Fruit fly (Drosophila melanogaster) whole organism, embryonic: ENCODE measurements around the gene HDAC6.

Experiments
- Atf6 ChIP-seq: fragments of 200-800 bp; sonication (Bioruptor generic); IDR thresholded peaks from 2 replicates; pipeline ENCODE4 v1.3.6; 2022; ENCODE audit warnings: missing biosample characterization, missing genetic modification characterization
- Bgb ChIP-seq: fragments of 200-800 bp; sonication (Bioruptor generic); IDR thresholded peaks from 2 replicates; pipeline ENCODE4 v1.3.6; 2022; ENCODE audit warnings: missing biosample characterization, missing genetic modification characterization; ENCODE audit not compliant: partially characterized antibody
- CG10274 ChIP-seq: fragments of 200-800 bp; sonication (Bioruptor generic); optimal IDR thresholded peaks from 3 replicates; lab custom pipeline; 2017; ENCODE audit warnings: missing biosample characterization, mild to moderate bottlenecking, missing genetic modification characterization
- CG12104 ChIP-seq: fragments of 200-800 bp; sonication (Bioruptor generic); optimal IDR thresholded peaks from 3 replicates; lab custom pipeline; 2016; ENCODE audit warnings: missing biosample characterization, missing genetic modification characterization
- CG12659 ChIP-seq: fragments of 200-800 bp; sonication (Bioruptor generic); optimal IDR thresholded peaks from 3 replicates; lab custom pipeline; 2017; ENCODE audit warnings: mild to moderate bottlenecking, missing biosample characterization, missing genetic modification reagents, missing genetic modification characterization
- CG12942 ChIP-seq: fragments of 200-800 bp; sonication (Bioruptor generic); optimal IDR thresholded peaks from 3 replicates; lab custom pipeline; 2016; ENCODE audit warnings: missing biosample characterization, missing genetic modification characterization
- CG13123 ChIP-seq: fragments of 200-800 bp; sonication (Bioruptor generic); optimal IDR thresholded peaks from 2 replicates; lab custom pipeline; 2016; ENCODE audit warnings: missing biosample characterization, missing genetic modification characterization
- CG14014 ChIP-seq: fragments of 200-800 bp; sonication (Bioruptor generic); IDR thresholded peaks from 2 replicates; pipeline ENCODE4 v1.3.6; 2022; ENCODE audit warnings: missing biosample characterization, missing genetic modification characterization
- CG14860 ChIP-seq: fragments of 200-800 bp; sonication (Bioruptor generic); IDR thresholded peaks from 3 replicates; pipeline ENCODE4 v1.3.6; 2022; ENCODE audit warnings: missing biosample characterization, missing genetic modification characterization; ENCODE audit not compliant: partially characterized antibody
- CG15514 ChIP-seq: fragments of 200-800 bp; sonication (Bioruptor generic); optimal IDR thresholded peaks from 3 replicates; lab custom pipeline; 2017; ENCODE audit warnings: missing biosample characterization, missing genetic modification characterization, mild to moderate bottlenecking, moderate library complexity, missing genetic modification reagents
- CG1603 ChIP-seq: fragments of 200-800 bp; sonication (Bioruptor generic); optimal IDR thresholded peaks from 2 replicates; lab custom pipeline; 2019; ENCODE audit warnings: missing biosample characterization, mild to moderate bottlenecking, missing genetic modification characterization, moderate library complexity
- CG17186 ChIP-seq: fragments of 200-800 bp; sonication (Bioruptor generic); optimal IDR thresholded peaks from 3 replicates; lab custom pipeline; 2017; ENCODE audit warnings: missing biosample characterization, missing genetic modification reagents, missing genetic modification characterization
- CG2116 ChIP-seq: fragments of 200-800 bp; sonication (Bioruptor generic); optimal IDR thresholded peaks from 3 replicates; lab custom pipeline; 2018; ENCODE audit warnings: missing biosample characterization, mild to moderate bottlenecking, missing genetic modification characterization
- CG30431 ChIP-seq: fragments of 200-800 bp; sonication (Bioruptor generic); optimal IDR thresholded peaks from 2 replicates; lab custom pipeline; 2017; ENCODE audit warnings: missing biosample characterization, missing genetic modification characterization
- CG34224 ChIP-seq: fragments of 200-800 bp; sonication (Bioruptor generic); IDR thresholded peaks from 3 replicates; pipeline ENCODE4 v1.3.6; 2022; ENCODE audit warnings: missing biosample characterization, missing genetic modification characterization; ENCODE audit not compliant: partially characterized antibody
- CG5245 ChIP-seq: fragments of 200-800 bp; sonication (Bioruptor generic); optimal IDR thresholded peaks from 3 replicates; lab custom pipeline; 2016; ENCODE audit warnings: missing biosample characterization, missing genetic modification characterization
- CG7839 ChIP-seq: fragments of 200-800 bp; sonication (Bioruptor generic); optimal IDR thresholded peaks from 3 replicates; lab custom pipeline; 2018; ENCODE audit warnings: missing biosample characterization, mild to moderate bottlenecking, missing genetic modification characterization, moderate library complexity
- CG7928 ChIP-seq: fragments of 200-800 bp; sonication (Bioruptor generic); optimal IDR thresholded peaks from 2 replicates; lab custom pipeline; 2017; ENCODE audit warnings: missing biosample characterization, mild to moderate bottlenecking, missing genetic modification characterization
- CG7987 ChIP-seq: fragments of 200-800 bp; sonication (Bioruptor generic); optimal IDR thresholded peaks from 2 replicates; lab custom pipeline; 2018; ENCODE audit warnings: missing biosample characterization, mild to moderate bottlenecking, missing genetic modification characterization, moderate library complexity
- CG8765 ChIP-seq: fragments of 200-800 bp; sonication (Bioruptor generic); IDR thresholded peaks from 2 replicates; pipeline ENCODE4 v1.3.6; 2022; ENCODE audit warnings: missing biosample characterization, missing genetic modification characterization
- CG9437 ChIP-seq: fragments of 200-800 bp; sonication (Bioruptor generic); optimal IDR thresholded peaks from 2 replicates; lab custom pipeline; 2018; ENCODE audit warnings: missing biosample characterization, mild to moderate bottlenecking, missing genetic modification characterization
- Dad ChIP-seq: fragments of 200-800 bp; sonication (Bioruptor generic); optimal IDR thresholded peaks from 3 replicates; lab custom pipeline; 2016; ENCODE audit warnings: missing biosample characterization, missing genetic modification characterization
- Dp ChIP-seq: fragments of 200-800 bp; sonication (Bioruptor generic); optimal IDR thresholded peaks from 2 replicates; lab custom pipeline; 2018; ENCODE audit warnings: missing biosample characterization, mild to moderate bottlenecking, missing genetic modification characterization, moderate library complexity
- Ets97D ChIP-seq: fragments of 200-800 bp; sonication (Bioruptor generic); optimal IDR thresholded peaks from 3 replicates; lab custom pipeline; 2016; ENCODE audit warnings: missing biosample characterization, missing genetic modification characterization
- Hmr ChIP-seq: fragments of 200-800 bp; sonication (Bioruptor generic); optimal IDR thresholded peaks from 3 replicates; lab custom pipeline; 2017; ENCODE audit warnings: mild to moderate bottlenecking, missing biosample characterization, missing genetic modification reagents, missing genetic modification characterization
- Hr39 ChIP-seq: fragments of >200 bp; optimal IDR thresholded peaks from 2 replicates; lab custom pipeline; 2017
- Hsf ChIP-seq: fragments of 200-800 bp; sonication (Bioruptor generic); optimal IDR thresholded peaks from 3 replicates; lab custom pipeline; 2016; ENCODE audit warnings: missing biosample characterization, missing genetic modification characterization
- Meics ChIP-seq: fragments of 200-800 bp; sonication (Bioruptor generic); optimal IDR thresholded peaks from 2 replicates; lab custom pipeline; 2017; ENCODE audit warnings: missing biosample characterization, mild to moderate bottlenecking, missing genetic modification characterization
- NFAT ChIP-seq: fragments of 200-800 bp; sonication (Bioruptor generic); IDR thresholded peaks from 2 replicates; pipeline ENCODE4 v1.3.6; 2022; ENCODE audit warnings: missing biosample characterization, missing genetic modification characterization
- Nf-YB ChIP-seq: fragments of 200-800 bp; sonication (Bioruptor generic); optimal IDR thresholded peaks from 3 replicates; lab custom pipeline; 2019; ENCODE audit warnings: missing biosample characterization, mild to moderate bottlenecking, missing genetic modification characterization, moderate library complexity
- Stat92E ChIP-seq, 3 experiments: fragments of >200 bp in 2 of 3; fragments of 200-800 bp in 1 of 3; sonication (Bioruptor generic) in 1 of 3; optimal IDR thresholded peaks; 2 replicates each; lab custom pipeline; 2017 to 2019; ENCODE audit warnings: missing biosample characterization in 3 of 3, missing genetic modification characterization in 3 of 3, mild to moderate bottlenecking in 1 of 3, moderate library complexity in 1 of 3
- YL-1 ChIP-seq: fragments of 200-800 bp; sonication (Bioruptor generic); optimal IDR thresholded peaks from 3 replicates; lab custom pipeline; 2017; ENCODE audit warnings: missing biosample characterization, mild to moderate bottlenecking, missing genetic modification characterization
- amos ChIP-seq: fragments of 200-800 bp; sonication (Bioruptor generic); IDR thresholded peaks from 2 replicates; pipeline ENCODE4 v1.3.6; 2022; ENCODE audit warnings: missing biosample characterization, missing genetic modification characterization; ENCODE audit not compliant: partially characterized antibody
- cas ChIP-seq: fragments of 200-800 bp; sonication (Bioruptor generic); IDR thresholded peaks from 2 replicates; pipeline ENCODE4 v1.3.6; 2022; ENCODE audit warnings: missing biosample characterization, missing genetic modification characterization
- chif ChIP-seq, 2 experiments: fragments of 200-800 bp; sonication (Bioruptor generic); optimal IDR thresholded peaks; 3 replicates each; lab custom pipeline; 2016; ENCODE audit warnings: missing biosample characterization in 2 of 2, missing genetic modification characterization in 2 of 2
- ind ChIP-seq: fragments of 200-800 bp; sonication (Bioruptor generic); optimal IDR thresholded peaks from 3 replicates; lab custom pipeline; 2016; ENCODE audit warnings: missing biosample characterization, missing genetic modification characterization
- ken ChIP-seq: fragments of 200-800 bp; sonication (Bioruptor generic); IDR thresholded peaks from 3 replicates; pipeline ENCODE4 v1.3.6; 2022; ENCODE audit warnings: missing biosample characterization, missing genetic modification characterization
- knrl ChIP-seq: fragments of 200-800 bp; sonication (Bioruptor generic); IDR thresholded peaks from 3 replicates; pipeline ENCODE4 v1.3.6; 2022; ENCODE audit warnings: missing biosample characterization, missing genetic modification characterization; ENCODE audit not compliant: partially characterized antibody
- nom ChIP-seq: fragments of 200-800 bp; sonication (Bioruptor generic); optimal IDR thresholded peaks from 2 replicates; lab custom pipeline; 2017; ENCODE audit warnings: missing biosample characterization, missing genetic modification characterization, mild to moderate bottlenecking, moderate library complexity, missing genetic modification reagents
- onecut ChIP-seq: fragments of 200-800 bp; sonication (Bioruptor generic); IDR thresholded peaks from 2 replicates; pipeline ENCODE4 v1.3.6; 2022; ENCODE audit warnings: missing biosample characterization, missing genetic modification characterization
- prd ChIP-seq, 3 experiments: fragments of >200 bp in 2 of 3; fragments of 200-800 bp in 1 of 3; sonication (Bioruptor generic) in 1 of 3; optimal IDR thresholded peaks in 2 of 3; IDR thresholded peaks in 1 of 3; 2 replicates in 2 of 3; 3 replicates in 1 of 3; pipeline versions ENCODE4 v1.3.6 to Lab custom; 2017 to 2022; ENCODE audit warnings: missing biosample characterization in 1 of 3, missing genetic modification characterization in 1 of 3
- row ChIP-seq: fragments of 200-800 bp; sonication (Bioruptor generic); IDR thresholded peaks from 3 replicates; pipeline ENCODE4 v1.3.6; 2022; ENCODE audit warnings: missing biosample characterization, missing genetic modification characterization
- sens ChIP-seq: fragments of 200-800 bp; sonication (Bioruptor generic); peaks from one replicate; lab custom pipeline; 2016; ENCODE audit warnings: missing biosample characterization, missing genetic modification characterization
- sisA ChIP-seq: fragments of 200-800 bp; sonication (Bioruptor generic); IDR thresholded peaks from 2 replicates; pipeline ENCODE4 v1.3.6; 2022; ENCODE audit warnings: missing biosample characterization, missing genetic modification characterization
- sna ChIP-seq: fragments of 200-800 bp; sonication (Bioruptor generic); IDR thresholded peaks from 2 replicates; pipeline ENCODE4 v1.3.6; 2022; ENCODE audit warnings: missing biosample characterization, missing genetic modification characterization; ENCODE audit not compliant: partially characterized antibody
- ssp ChIP-seq: fragments of 200-800 bp; sonication (Bioruptor generic); IDR thresholded peaks from 2 replicates; pipeline ENCODE4 v1.3.6; 2022; ENCODE audit warnings: missing biosample characterization, missing genetic modification characterization
- tna ChIP-seq: fragments of 200-800 bp; sonication (Bioruptor generic); IDR thresholded peaks from 2 replicates; pipeline ENCODE4 v1.3.6; 2022; ENCODE audit warnings: missing biosample characterization, missing genetic modification characterization; ENCODE audit not compliant: partially characterized antibody
- toy ChIP-seq: fragments of 200-800 bp; sonication (Bioruptor generic); IDR thresholded peaks from 2 replicates; pipeline ENCODE4 v1.3.6; 2022; ENCODE audit warnings: missing biosample characterization, missing genetic modification characterization
- zen2 ChIP-seq: fragments of 200-800 bp; sonication (Bioruptor generic); IDR thresholded peaks from 3 replicates; pipeline ENCODE4 v1.3.6; 2022; ENCODE audit warnings: missing biosample characterization, missing genetic modification characterization; ENCODE audit not compliant: partially characterized antibody

Gene HDAC6

dm6 chrX:15319290-15319689 lies 13.8 kb upstream of the HDAC6 start, which contains the start of gene Top1 (continued):
- TF ChIP-seq CG30431 (GFP tag; lab: Kevin White, UChicago) (no peak), CG17186 (GFP tag; lab: Kevin White, UChicago) (peak; percentile 56), Meics (GFP tag; lab: Kevin White, UChicago) (peak; percentile 18), CG15514 (peak; percentile 89), Atf6 (0 out of 2 replicates have a peak, but pooled peaks have one; percentile 28), CG13123 (no peak), Hr39 (lab: Kevin White, UChicago) (no peak), Bgb (GFP tag; lab: Robert Waterston, UW) (peak; percentile 99), Nf-YB (GFP tag; lab: Kevin White, UChicago) (no peak), sna (GFP tag; lab: Robert Waterston, UW) (peak; percentile 86), Ets97D (GFP tag; lab: Kevin White, UChicago) (peak; percentile 84), CG7928 (peak; percentile 28), CG14014 (peak; percentile 13; the same call in 1 of the 2 replicates), zen2 (GFP tag; lab: Robert Waterston, UW) (peak; percentile 96), CG1603 (peak; percentile 72), prd (optimal IDR thresholded peaks at IDR 0.05; lab: Kevin White, UChicago) (no peak), prd (GFP tag; IDR thresholded peaks at IDR 0.05; lab: Robert Waterston, UW) (peak; percentile 38; the same call in 2 of the 3 replicates), Dp (GFP tag; lab: Kevin White, UChicago) (peak; percentile 31), sens (peak; percentile 76), ind (GFP tag; lab: Kevin White, UChicago) (peak; percentile 4), CG7987 (GFP tag; lab: Kevin White, UChicago) (peak; percentile 39), YL-1 (peak; percentile 51), CG8765 (peak; percentile 41; the same call in 1 of the 2 replicates), Dad (GFP tag; lab: Kevin White, UChicago) (peak; percentile 58), chif (GFP tag; optimal IDR thresholded peaks at IDR 0.05; lab: Kevin White, UChicago) (peak in 1 of 2 experiments; percentile 9), knrl (GFP tag; lab: Robert Waterston, UW) (peak; percentile 94), CG12942 (GFP tag; lab: Kevin White, UChicago) (peak; percentile 12), CG10274 (GFP tag; lab: Kevin White, UChicago) (no peak), tna (peak; percentile 95), CG34224 (peak; percentile 96), cas (GFP tag; lab: Robert Waterston, UW) (no peak), Stat92E (GFP tag; optimal IDR thresholded peaks at IDR 0.05; lab: Kevin White, UChicago) (peak in 1 of 3 experiments; percentile 2), Hsf (peak; percentile 19), CG7839 (tag; lab: Kevin White, UChicago) (peak; percentile 27), NFAT (peak; percentile 72), CG9437 (GFP tag; lab: Kevin White, UChicago) (peak; percentile 71), amos (GFP tag; lab: Robert Waterston, UW) (peak; percentile 98), sisA (0 out of 2 replicates have a peak, but pooled peaks have one; percentile 22), nom (GFP tag; lab: Kevin White, UChicago) (peak; percentile 5), Hmr (GFP tag; lab: Kevin White, UChicago) (peak; percentile 58), CG5245 (peak; percentile 22), ssp (GFP tag; lab: Robert Waterston, UW) (peak; percentile 44; the same call in 1 of the 2 replicates), CG12104 (GFP tag; lab: Kevin White, UChicago) (peak; percentile 18), onecut (GFP tag; lab: Robert Waterston, UW) (peak; percentile 41; the same call in 1 of the 2 replicates), row (GFP tag; lab: Robert Waterston, UW) (peak; percentile 87), CG2116 (GFP tag; lab: Kevin White, UChicago) (peak; percentile 71), toy (GFP tag; lab: Robert Waterston, UW) (no peak), CG12659 (GFP tag; lab: Kevin White, UChicago) (peak; percentile 52), CG14860 (GFP tag; lab: Robert Waterston, UW) (peak; percentile 94), ken (GFP tag; lab: Robert Waterston, UW) (peak; percentile 50; the same call in 1 of the 3 replicates)
